Worm (Caenorhabditis elegans) whole organism, young adult: Measurements from ENCODE around the gene ogdh-1.

ENCODE experiments used
- B0019.2 ChIP-seq: fragments of 200-800 bp; sonication (Bioruptor generic); conservative IDR thresholded peaks from 2 replicates; pipeline ENCODE4 v1.3.6; 2022; ENCODE audit warnings: missing genetic modification reagents, missing genetic modification characterization, missing compliant biosample characterization
- B0261.1 ChIP-seq: sonication (generic microtip); optimal IDR thresholded peaks from 2 replicates; lab custom pipeline; 2016; ENCODE audit warnings: mild to moderate bottlenecking, missing genetic modification characterization, moderate library complexity, missing compliant biosample characterization
- C06A6.2 ChIP-seq: fragments of 200-800 bp; sonication (Bioruptor generic); conservative IDR thresholded peaks from 2 replicates; pipeline ENCODE4 v1.3.6; 2022; ENCODE audit warnings: missing genetic modification characterization, missing compliant biosample characterization
- F10E7.11 ChIP-seq: sonication (generic microtip); optimal IDR thresholded peaks from 2 replicates; lab custom pipeline; 2017; ENCODE audit warnings: mild to moderate bottlenecking, missing genetic modification characterization, moderate library complexity, missing compliant biosample characterization
- F23B12.7 ChIP-seq: sonication (generic microtip); optimal IDR thresholded peaks from 2 replicates; lab custom pipeline; 2017; ENCODE audit warnings: missing genetic modification characterization, mild to moderate bottlenecking, missing compliant biosample characterization, antibody characterized with exemption, moderate library complexity; ENCODE audit not compliant: insufficient read depth
- F49E8.2 ChIP-seq: sonication (generic microtip); optimal IDR thresholded peaks from 3 replicates; lab custom pipeline; 2017; ENCODE audit warnings: missing genetic modification characterization, mild to moderate bottlenecking, missing compliant biosample characterization, antibody characterized with exemption, moderate library complexity; ENCODE audit not compliant: insufficient read depth
- F57A8.1 ChIP-seq: fragments of 200-800 bp; sonication (Bioruptor generic); optimal IDR thresholded peaks from 2 replicates; lab custom pipeline; 2018; ENCODE audit warnings: mild to moderate bottlenecking, missing genetic modification characterization, moderate library complexity, missing compliant biosample characterization
- K12H6.12 ChIP-seq: fragments of 200-800 bp; sonication (Bioruptor generic); optimal IDR thresholded peaks from 2 replicates; lab custom pipeline; 2018; ENCODE audit warnings: mild to moderate bottlenecking, missing genetic modification characterization, missing compliant biosample characterization
- T26A5.8 ChIP-seq: sonication (generic microtip); optimal IDR thresholded peaks from 2 replicates; lab custom pipeline; 2016; ENCODE audit warnings: missing genetic modification characterization, missing compliant biosample characterization
- Y53G8AR.9 ChIP-seq: fragments of 200-800 bp; sonication (Bioruptor generic); conservative IDR thresholded peaks from 2 replicates; pipeline ENCODE4 v1.3.6; 2022; ENCODE audit warnings: missing genetic modification reagents, missing genetic modification characterization, missing compliant biosample characterization
- akir-1 ChIP-seq: fragments of 200-800 bp; sonication (Bioruptor generic); optimal IDR thresholded peaks from 2 replicates; lab custom pipeline; 2018; ENCODE audit warnings: mild to moderate bottlenecking, missing genetic modification characterization, moderate library complexity, missing compliant biosample characterization
- aptf-3 ChIP-seq: fragments of 200-800 bp; sonication (Bioruptor generic); IDR thresholded peaks from 2 replicates; pipeline ENCODE4 v1.3.6; 2022; ENCODE audit warnings: missing genetic modification characterization, missing compliant biosample characterization
- ceh-58 ChIP-seq: fragments of 200-800 bp; sonication (Bioruptor generic); IDR thresholded peaks from 2 replicates; pipeline ENCODE4 v1.3.6; 2022; ENCODE audit warnings: missing genetic modification characterization, missing compliant biosample characterization
- ceh-79 ChIP-seq: sonication (generic microtip); optimal IDR thresholded peaks from 2 replicates; lab custom pipeline; 2017; ENCODE audit warnings: mild to moderate bottlenecking, missing genetic modification characterization, missing compliant biosample characterization
- chd-7 ChIP-seq: sonication (generic microtip); optimal IDR thresholded peaks from 2 replicates; lab custom pipeline; 2016; ENCODE audit warnings: mild to moderate bottlenecking, missing genetic modification characterization, moderate library complexity, missing compliant biosample characterization
- die-1 ChIP-seq: sonication (generic microtip); optimal IDR thresholded peaks from 2 replicates; lab custom pipeline; 2016; ENCODE audit warnings: missing genotype, mild to moderate bottlenecking, missing genetic modification characterization, missing compliant biosample characterization
- dox-1 ChIP-seq: fragments of 200-800 bp; sonication (Bioruptor generic); IDR thresholded peaks from 2 replicates; pipeline ENCODE4 v1.3.6; 2022; ENCODE audit warnings: missing genetic modification reagents, missing genetic modification characterization, missing compliant biosample characterization
- egl-44 ChIP-seq: fragments of 200-800 bp; sonication (Bioruptor generic); IDR thresholded peaks from 2 replicates; pipeline ENCODE4 v1.3.6; 2022; ENCODE audit warnings: missing genetic modification reagents, missing genetic modification characterization, missing compliant biosample characterization
- ekl-4 ChIP-seq: fragments of 200-800 bp; sonication (Bioruptor generic); IDR thresholded peaks from 2 replicates; pipeline ENCODE4 v1.3.6; 2022; ENCODE audit warnings: missing genetic modification reagents, missing genetic modification characterization, missing compliant biosample characterization
- hlh-12 ChIP-seq: sonication (generic microtip); optimal IDR thresholded peaks from 2 replicates; lab custom pipeline; 2016; ENCODE audit warnings: missing genetic modification characterization, missing compliant biosample characterization
- hmg-1.2 ChIP-seq: fragments of 200-800 bp; sonication (Bioruptor generic); IDR thresholded peaks from 2 replicates; pipeline ENCODE4 v1.3.6; 2022; ENCODE audit warnings: missing genetic modification reagents, missing genetic modification characterization, missing compliant biosample characterization
- hmg-20 ChIP-seq: fragments of 200-800 bp; sonication (Bioruptor generic); IDR thresholded peaks from 2 replicates; pipeline ENCODE4 v1.3.6; 2022; ENCODE audit warnings: missing genetic modification reagents, missing genetic modification characterization, missing compliant biosample characterization
- hrde-1 ChIP-seq: sonication (generic microtip); optimal IDR thresholded peaks from 2 replicates; lab custom pipeline; 2016; ENCODE audit warnings: missing genetic modification characterization, mild to moderate bottlenecking, missing compliant biosample characterization, moderate library complexity, missing genotype, missing genetic modification reagents, borderline replicate concordance
- hsf-1 ChIP-seq: fragments of 200-800 bp; sonication (Bioruptor generic); IDR thresholded peaks from 2 replicates; pipeline ENCODE4 v1.3.6; 2022; ENCODE audit warnings: missing genetic modification reagents, missing genetic modification characterization, missing compliant biosample characterization
- let-607 ChIP-seq, 2 experiments: fragments of 200-800 bp in 1 of 2; sonication (Bioruptor generic) in 1 of 2; sonication (generic microtip) in 1 of 2; optimal IDR thresholded peaks; 2 replicates each; lab custom pipeline; 2016 to 2018; ENCODE audit warnings: mild to moderate bottlenecking in 2 of 2, missing compliant biosample characterization in 2 of 2, missing genetic modification characterization in 2 of 2, moderate library complexity in 2 of 2, missing genotype in 1 of 2
- lin-26 ChIP-seq: fragments of 200-800 bp; sonication (Bioruptor generic); IDR thresholded peaks from 2 replicates; pipeline ENCODE4 v1.3.6; 2022; ENCODE audit warnings: missing genetic modification reagents, missing genetic modification characterization, missing compliant biosample characterization
- lin-40 ChIP-seq: sonication (generic microtip); optimal IDR thresholded peaks from 2 replicates; lab custom pipeline; 2016; ENCODE audit warnings: missing genetic modification characterization, mild to moderate bottlenecking, missing compliant biosample characterization, missing genotype, missing genetic modification reagents
- lsl-1 ChIP-seq: fragments of 200-800 bp; sonication (Bioruptor generic); optimal IDR thresholded peaks from 2 replicates; lab custom pipeline; 2018; ENCODE audit warnings: mild to moderate bottlenecking, missing genetic modification characterization, moderate library complexity, missing compliant biosample characterization
- madf-10 ChIP-seq: sonication (generic microtip); optimal IDR thresholded peaks from 2 replicates; lab custom pipeline; 2016; ENCODE audit warnings: mild to moderate bottlenecking, missing genetic modification characterization, missing compliant biosample characterization
- madf-3 ChIP-seq: fragments of 200-800 bp; sonication (Bioruptor generic); IDR thresholded peaks from 2 replicates; pipeline ENCODE4 v1.3.6; 2022; ENCODE audit warnings: missing genetic modification reagents, missing genetic modification characterization, missing compliant biosample characterization
- madf-6 ChIP-seq: fragments of 200-800 bp; sonication (Bioruptor generic); IDR thresholded peaks from 2 replicates; pipeline ENCODE4 v1.3.6; 2022; ENCODE audit warnings: missing genetic modification reagents, missing genetic modification characterization, missing compliant biosample characterization
- madf-8 ChIP-seq: fragments of 200-800 bp; sonication (Bioruptor generic); conservative IDR thresholded peaks from 2 replicates; pipeline ENCODE4 v1.3.6; 2022; ENCODE audit warnings: missing genetic modification reagents, missing genetic modification characterization, missing compliant biosample characterization
- mel-28 ChIP-seq: sonication (generic microtip); optimal IDR thresholded peaks from 2 replicates; lab custom pipeline; 2016; ENCODE audit warnings: borderline replicate concordance, mild to moderate bottlenecking, missing genetic modification characterization, missing compliant biosample characterization
- nfya-1 ChIP-seq: sonication (generic microtip); optimal IDR thresholded peaks from 2 replicates; lab custom pipeline; 2017; ENCODE audit warnings: antibody characterized with exemption, missing compliant biosample characterization, missing genetic modification characterization, borderline replicate concordance; ENCODE audit not compliant: insufficient read depth
- nhr-120 ChIP-seq: fragments of 200-800 bp; sonication (Bioruptor generic); IDR thresholded peaks from 2 replicates; pipeline ENCODE4 v1.3.6; 2022; ENCODE audit warnings: missing genetic modification characterization, missing compliant biosample characterization
- nhr-80 ChIP-seq: sonication (generic microtip); optimal IDR thresholded peaks from 2 replicates; lab custom pipeline; 2016; ENCODE audit warnings: missing genetic modification characterization, missing compliant biosample characterization
- nhr-90 ChIP-seq: sonication (generic microtip); optimal IDR thresholded peaks from 2 replicates; lab custom pipeline; 2016; ENCODE audit warnings: missing genotype, mild to moderate bottlenecking, missing genetic modification characterization, missing compliant biosample characterization
- pha-4 ChIP-seq: fragments of 150-350 bp; sonication (generic microtip); optimal IDR thresholded peaks from 2 replicates; lab custom pipeline; 2014; ENCODE audit warnings: missing biosample characterization, missing genetic modification reagents, missing genetic modification characterization
- rec-8 ChIP-seq, 2 experiments: sonication (generic microtip); optimal IDR thresholded peaks; 2 replicates each; lab custom pipeline; 2016; ENCODE audit warnings: mild to moderate bottlenecking in 2 of 2, missing genetic modification characterization in 2 of 2, missing genetic modification reagents in 2 of 2, missing genotype in 2 of 2, missing biosample characterization in 1 of 2, missing compliant biosample characterization in 1 of 2, moderate library complexity in 1 of 2
- sdz-38 ChIP-seq: sonication (generic microtip); optimal IDR thresholded peaks from 2 replicates; lab custom pipeline; 2016; ENCODE audit warnings: missing genotype, missing genetic modification characterization, missing compliant biosample characterization
- sea-2 ChIP-seq: fragments of 200-800 bp; sonication (Bioruptor generic); IDR thresholded peaks from 2 replicates; pipeline ENCODE4 v1.3.6; 2022; ENCODE audit warnings: missing genetic modification characterization, missing compliant biosample characterization
- snpc-1.1 ChIP-seq: sonication (generic microtip); optimal IDR thresholded peaks from 2 replicates; lab custom pipeline; 2017; ENCODE audit warnings: missing genetic modification characterization, mild to moderate bottlenecking, missing compliant biosample characterization, antibody characterized with exemption, moderate library complexity, missing genotype, missing genetic modification reagents; ENCODE audit not compliant: insufficient read depth
- snpc-3.4 ChIP-seq: sonication (generic microtip); optimal IDR thresholded peaks from 2 replicates; lab custom pipeline; 2017; ENCODE audit warnings: missing genetic modification characterization, mild to moderate bottlenecking, missing compliant biosample characterization, antibody characterized with exemption, moderate library complexity, missing genotype, missing genetic modification reagents
- snpc-4 ChIP-seq, 5 experiments: fragments of 150-350 bp in 1 of 5; sonication (generic microtip) in 4 of 5; optimal IDR thresholded peaks; 2 replicates each; lab custom pipeline; 2014 to 2018; ENCODE audit warnings: missing genetic modification characterization in 5 of 5, missing biosample characterization in 3 of 5, antibody characterized with exemption in 2 of 5, mild to moderate bottlenecking in 2 of 5, missing compliant biosample characterization in 2 of 5, missing genotype in 2 of 5, moderate library complexity in 2 of 5, missing genetic modification reagents in 1 of 5
- tlf-1 ChIP-seq: fragments of 200-800 bp; sonication (Bioruptor generic); optimal IDR thresholded peaks from 2 replicates; lab custom pipeline; 2018; ENCODE audit warnings: mild to moderate bottlenecking, missing genetic modification characterization, missing compliant biosample characterization
- ztf-26 ChIP-seq: sonication (generic microtip); optimal IDR thresholded peaks from 2 replicates; lab custom pipeline; 2017; ENCODE audit warnings: missing genetic modification characterization, missing compliant biosample characterization

ogdh-1 gene

ce11 chrIV:4653708-4654107 lies 50.1 kb downstream of the ogdh-1 start (continued):
- TF ChIP-seq dox-1 (GFP tag; lab: Robert Waterston, UW) (peak; percentile 76), sdz-38 (tag; lab: Kevin White, UChicago) (no peak), Y53G8AR.9 (GFP tag; lab: Robert Waterston, UW) (0 out of 2 replicates have a peak, but pooled peaks have one; percentile 53), C06A6.2 (GFP tag; lab: Robert Waterston, UW) (no peak), nhr-90 (tag; lab: Kevin White, UChicago) (no peak), snpc-4 (GFP tag; optimal IDR thresholded peaks at IDR 0.05; lab: Kevin White, UChicago) (peak; percentile 39), snpc-4 (tag; optimal IDR thresholded peaks at IDR 0.05; lab: Kevin White, UChicago) (peak in 2 of 4 experiments; percentile 44 to 63), snpc-1.1 (peak; percentile 3), ceh-58 (GFP tag; lab: Robert Waterston, UW) (no peak), B0019.2 (GFP tag; lab: Robert Waterston, UW) (no peak), madf-10 (no peak), hmg-1.2 (peak; percentile 23; the same call in 1 of the 2 replicates), pha-4 (tag; lab: Kevin White, UChicago) (no peak), hmg-20 (GFP tag; lab: Robert Waterston, UW) (no peak), madf-3 (0 out of 2 replicates have a peak, but pooled peaks have one; percentile 20), F57A8.1 (GFP tag; lab: Kevin White, UChicago) (no peak), ekl-4 (GFP tag; lab: Robert Waterston, UW) (0 out of 2 replicates have a peak, but pooled peaks have one; percentile 55), chd-7 (tag; lab: Kevin White, UChicago) (no peak), F49E8.2 (tag; lab: Kevin White, UChicago) (peak; percentile 68), hsf-1 (peak; percentile 75), hlh-12 (no peak), snpc-3.4 (tag; lab: Kevin White, UChicago) (peak; percentile 71), egl-44 (GFP tag; lab: Robert Waterston, UW) (no peak), lin-40 (tag; lab: Kevin White, UChicago) (no peak), akir-1 (no peak), F23B12.7 (tag; lab: Kevin White, UChicago) (no peak), tlf-1 (GFP tag; lab: Kevin White, UChicago) (peak; percentile 17), madf-6 (peak; percentile 98), madf-8 (GFP tag; lab: Robert Waterston, UW) (peak; percentile 89)

ce11 chrIV:4652962-4653361 lies 50.8 kb downstream of the ogdh-1 start, which contains the start of gene psr-1:
Gene psr-1 (plus strand): TSS chrIV:4653262.
- TF ChIP-seq ceh-79 (tag; lab: Kevin White, UChicago): no peak
- no peak for TF ChIP-seq die-1 (tag; lab: Kevin White, UChicago)
- TF ChIP-seq lsl-1 (GFP tag; lab: Kevin White, UChicago): no peak
- TF ChIP-seq F10E7.11 (tag; lab: Kevin White, UChicago): no peak
- no peak for TF ChIP-seq nfya-1 (tag; lab: Kevin White, UChicago)
- TF ChIP-seq B0261.1 (tag; lab: Kevin White, UChicago): no peak
- no peak for TF ChIP-seq sea-2 (GFP tag; lab: Robert Waterston, UW)
- TF ChIP-seq hrde-1 (tag; lab: Kevin White, UChicago): no peak
- no peak for TF ChIP-seq rec-8 (tag; optimal IDR thresholded peaks at IDR 0.05; lab: Kevin White, UChicago)
- no peak for TF ChIP-seq F57A8.1 (GFP tag; lab: Kevin White, UChicago)
- no peak for TF ChIP-seq K12H6.12
- TF ChIP-seq mel-28 (tag; lab: Kevin White, UChicago): no peak
- TF ChIP-seq aptf-3: no peak
- no peak for TF ChIP-seq madf-6
- no peak for TF ChIP-seq let-607 (tag; optimal IDR thresholded peaks at IDR 0.05; lab: Kevin White, UChicago)
- TF ChIP-seq T26A5.8 (tag; lab: Kevin White, UChicago): no peak
- TF ChIP-seq ztf-26 (tag; lab: Kevin White, UChicago): no peak
- TF ChIP-seq nhr-80: no peak
- no peak for TF ChIP-seq nhr-120
- TF ChIP-seq lin-26 (GFP tag; lab: Robert Waterston, UW): no peak
